Worm (Caenorhabditis elegans) whole organism, L2 larva: ENCODE measurements around the gene best-12.

Source experiments
- fos-1 ChIP-seq: fragments of 150-350 bp; optimal IDR thresholded peaks from 2 replicates; lab custom pipeline; 2014; ENCODE audit warnings: missing biosample characterization, missing genetic modification characterization
- nhr-23 ChIP-seq: fragments of 150-350 bp; optimal IDR thresholded peaks from 2 replicates; lab custom pipeline; 2014; ENCODE audit warnings: missing biosample characterization, missing genetic modification reagents, missing genetic modification characterization
- nhr-237 ChIP-seq: fragments of 150-350 bp; optimal IDR thresholded peaks from 2 replicates; lab custom pipeline; 2014; ENCODE audit warnings: missing biosample characterization, missing genetic modification characterization
- nhr-77 ChIP-seq: fragments of 150-350 bp; optimal IDR thresholded peaks from 2 replicates; lab custom pipeline; 2014; ENCODE audit warnings: missing biosample characterization, missing genetic modification characterization
- unc-55 ChIP-seq: fragments of 150-350 bp; sonication (generic microtip); optimal IDR thresholded peaks from 3 replicates; lab custom pipeline; 2014; ENCODE audit warnings: missing biosample characterization, missing genetic modification reagents, missing genetic modification characterization

ce11 chrV:16007505-16007904 lies 41.8 kb upstream of the best-12 start, which contains the start of gene str-231:
- TF ChIP-seq nhr-23: no peak
- no peak for TF ChIP-seq nhr-77 (tag; lab: Kevin White, UChicago)
- no peak for TF ChIP-seq nhr-237 (tag; lab: Kevin White, UChicago)
- TF ChIP-seq unc-55: no peak
- no peak for TF ChIP-seq fos-1 (tag; lab: Kevin White, UChicago)
